Worm (Caenorhabditis elegans) whole organism, L3 larva: Measurements from ENCODE around the gene Y59H11AM.4.
A peak's percentile ranks its signal among the peaks of the same experiment; 100 is the strongest.

Experiments
- aly-2 ChIP-seq: fragments of 150-350 bp; optimal IDR thresholded peaks from 2 replicates; lab custom pipeline; 2014; ENCODE audit warnings: missing biosample characterization, missing genetic modification characterization
- ama-1 ChIP-seq: fragments of 150-350 bp; optimal IDR thresholded peaks from 2 replicates; lab custom pipeline; 2018
- egl-27 ChIP-seq: sonication (generic microtip); optimal IDR thresholded peaks from 4 replicates; lab custom pipeline; 2017; ENCODE audit warnings: missing biosample characterization, missing genetic modification reagents, missing genetic modification characterization
- elt-1 ChIP-seq: fragments of 150-350 bp; optimal IDR thresholded peaks from 2 replicates; lab custom pipeline; 2014; ENCODE audit warnings: missing biosample characterization, missing genetic modification characterization
- elt-2 ChIP-seq: sonication (generic microtip); optimal IDR thresholded peaks from 2 replicates; lab custom pipeline; 2016; ENCODE audit warnings: missing genetic modification reagents, mild to moderate bottlenecking, missing genetic modification characterization, missing compliant biosample characterization
- fkh-10 ChIP-seq: sonication (generic microtip); optimal IDR thresholded peaks from 2 replicates; lab custom pipeline; 2017; ENCODE audit warnings: missing biosample characterization, missing genetic modification reagents, missing genetic modification characterization
- fkh-2 ChIP-seq: fragments of 150-350 bp; optimal IDR thresholded peaks from 2 replicates; lab custom pipeline; 2014; ENCODE audit warnings: missing biosample characterization, missing genetic modification reagents, missing genetic modification characterization
- hmg-11 ChIP-seq: sonication (generic microtip); optimal IDR thresholded peaks from 2 replicates; lab custom pipeline; 2016; ENCODE audit warnings: missing genetic modification characterization, missing compliant biosample characterization
- lin-15B ChIP-seq: fragments of 150-350 bp; optimal IDR thresholded peaks from 2 replicates; lab custom pipeline; 2014; ENCODE audit warnings: missing biosample characterization, missing genetic modification characterization
- mml-1 ChIP-seq: fragments of 150-350 bp; sonication (generic microtip); optimal IDR thresholded peaks from 3 replicates; lab custom pipeline; 2014; ENCODE audit warnings: missing biosample characterization, missing genetic modification characterization
- nfya-1 ChIP-seq: sonication (generic microtip); optimal IDR thresholded peaks from 2 replicates; lab custom pipeline; 2017; ENCODE audit warnings: missing genetic modification characterization, mild to moderate bottlenecking, missing compliant biosample characterization, antibody characterized with exemption, moderate library complexity; ENCODE audit not compliant: insufficient read depth
- nhr-11 ChIP-seq: fragments of 150-350 bp; optimal IDR thresholded peaks from 2 replicates; lab custom pipeline; 2014; ENCODE audit warnings: missing biosample characterization, missing genetic modification characterization
- nhr-12 ChIP-seq: fragments of 150-350 bp; optimal IDR thresholded peaks from 2 replicates; lab custom pipeline; 2014; ENCODE audit warnings: missing biosample characterization, missing genetic modification characterization
- nhr-23 ChIP-seq: fragments of 150-350 bp; optimal IDR thresholded peaks from 2 replicates; lab custom pipeline; 2014; ENCODE audit warnings: missing biosample characterization, missing genetic modification reagents, missing genetic modification characterization
- nhr-25 ChIP-seq: sonication (generic microtip); optimal IDR thresholded peaks from 2 replicates; lab custom pipeline; 2017; ENCODE audit warnings: missing biosample characterization, missing genetic modification characterization
- nhr-28 ChIP-seq: fragments of 150-350 bp; optimal IDR thresholded peaks from 2 replicates; lab custom pipeline; 2014; ENCODE audit warnings: missing biosample characterization, missing genetic modification characterization
- nhr-43 ChIP-seq: sonication (generic microtip); optimal IDR thresholded peaks from 2 replicates; lab custom pipeline; 2016; ENCODE audit warnings: mild to moderate bottlenecking, missing genetic modification characterization, missing compliant biosample characterization; ENCODE audit not compliant: poor library complexity, severe bottlenecking
- nhr-67 ChIP-seq: fragments of 150-350 bp; optimal IDR thresholded peaks from 2 replicates; lab custom pipeline; 2014; ENCODE audit warnings: missing biosample characterization, missing genetic modification characterization
- nhr-77 ChIP-seq: fragments of 150-350 bp; optimal IDR thresholded peaks from 2 replicates; lab custom pipeline; 2014; ENCODE audit warnings: missing biosample characterization, missing genetic modification characterization
- pha-4 ChIP-seq: fragments of 150-350 bp; optimal IDR thresholded peaks from 2 replicates; lab custom pipeline; 2014; ENCODE audit warnings: missing biosample characterization, missing genetic modification reagents, missing genetic modification characterization
- pqm-1 ChIP-seq: fragments of 150-350 bp; optimal IDR thresholded peaks from 2 replicates; lab custom pipeline; 2017; ENCODE audit warnings: missing biosample characterization, missing genetic modification characterization, inconsistent platforms
- sea-2 ChIP-seq: fragments of 150-350 bp; sonication (generic microtip); optimal IDR thresholded peaks from 4 replicates; lab custom pipeline; 2014; ENCODE audit warnings: missing biosample characterization, missing genetic modification reagents, missing genetic modification characterization
- skn-1 ChIP-seq: fragments of 150-350 bp; optimal IDR thresholded peaks from 2 replicates; lab custom pipeline; 2014; ENCODE audit warnings: missing biosample characterization, missing genetic modification characterization
- snpc-4 ChIP-seq: fragments of 150-350 bp; optimal IDR thresholded peaks from 2 replicates; lab custom pipeline; 2014; ENCODE audit warnings: missing biosample characterization, missing genetic modification characterization
- tbx-2 ChIP-seq: sonication (generic microtip); optimal IDR thresholded peaks from 2 replicates; lab custom pipeline; 2016; ENCODE audit warnings: mild to moderate bottlenecking, missing genetic modification characterization, missing compliant biosample characterization
- unc-39 ChIP-seq: sonication (generic microtip); optimal IDR thresholded peaks from 4 replicates; lab custom pipeline; 2017; ENCODE audit warnings: missing biosample characterization, missing genetic modification characterization
- ztf-11 ChIP-seq: fragments of 150-350 bp; optimal IDR thresholded peaks from 2 replicates; lab custom pipeline; 2014; ENCODE audit warnings: missing biosample characterization, missing genetic modification characterization
- ztf-4 ChIP-seq: fragments of 150-350 bp; optimal IDR thresholded peaks from 2 replicates; lab custom pipeline; 2014; ENCODE audit warnings: missing biosample characterization, missing genetic modification characterization

The Y59H11AM.4 gene

ce11 chrIV:8608934-8609333 is 38.8 kb upstream of the Y59H11AM.4 start, which contains the start of gene F42A9.6:
TSS of gene F42A9.6 (plus strand) at chrIV:8609234.
- TF ChIP-seq lin-15B (no peak), sea-2 (GFP tag; lab: Kevin White, UChicago) (no peak), hmg-11 (tag; lab: Kevin White, UChicago) (no peak), fkh-10 (no peak), ztf-4 (tag; lab: Kevin White, UChicago) (no peak)

- TF ChIP-seq elt-1 (tag; lab: Kevin White, UChicago) (peak; percentile 63), nhr-12 (tag; lab: Kevin White, UChicago) (no peak)
These were observed 38.1 kb upstream of the Y59H11AM.4 start for ce11 chrIV:8608204-8608603.

ce11 chrIV:8605217-8605616 is 35.1 kb upstream of the Y59H11AM.4 start:
- TF ChIP-seq nhr-77 = no peak
- TF ChIP-seq nhr-11 (tag; lab: Kevin White, UChicago) = peak; percentile 53
- no peak for TF ChIP-seq tbx-2 (tag; lab: Kevin White, UChicago)
- no peak for TF ChIP-seq ztf-4 (tag; lab: Kevin White, UChicago)
- TF ChIP-seq pha-4 (tag; lab: Kevin White, UChicago) = no peak

ce11 chrIV:8602877-8603276 is 32.7 kb upstream of the Y59H11AM.4 start, which contains the start of gene Y59H11AR.10:
TSS of gene Y59H11AR.10 (plus strand) at chrIV:8603177.
- TF ChIP-seq nhr-25 (tag; lab: Kevin White, UChicago) = no peak
- no peak for TF ChIP-seq ztf-11 (tag; lab: Kevin White, UChicago)
- TF ChIP-seq hmg-11 (tag; lab: Kevin White, UChicago) = no peak
- TF ChIP-seq skn-1 (tag; lab: Kevin White, UChicago) = no peak
- TF ChIP-seq fkh-2 (tag; lab: Kevin White, UChicago) = no peak
- no peak for TF ChIP-seq ama-1
- no peak for TF ChIP-seq nhr-43 (tag; lab: Kevin White, UChicago)
- no peak for TF ChIP-seq nhr-28 (tag; lab: Kevin White, UChicago)
- TF ChIP-seq ztf-4 (tag; lab: Kevin White, UChicago) = no peak

- TF ChIP-seq pqm-1 (tag; lab: Kevin White, UChicago) (no peak), ama-1 (no peak), ztf-4 (tag; lab: Kevin White, UChicago) (no peak), nhr-43 (tag; lab: Kevin White, UChicago) (no peak), egl-27 (tag; lab: Kevin White, UChicago) (no peak), fkh-2 (tag; lab: Kevin White, UChicago) (no peak), nhr-67 (tag; lab: Kevin White, UChicago) (no peak), ztf-11 (tag; lab: Kevin White, UChicago) (no peak), hmg-11 (tag; lab: Kevin White, UChicago) (no peak), snpc-4 (tag; lab: Kevin White, UChicago) (no peak), aly-2 (tag; lab: Kevin White, UChicago) (no peak), nhr-77 (no peak), tbx-2 (tag; lab: Kevin White, UChicago) (no peak), unc-39 (tag; lab: Kevin White, UChicago) (no peak), elt-2 (tag; lab: Kevin White, UChicago) (no peak), fkh-10 (no peak), mml-1 (tag; lab: Kevin White, UChicago) (no peak)
- TF ChIP-seq, all 47 proteins: peak for 0
These were observed 30.7 kb upstream of the Y59H11AM.4 start, which contains the start of gene Y59H11AR.4 for ce11 chrIV:8600712-8601330. TSS of gene Y59H11AR.4 (minus strand) at chrIV:8600762.

- TF ChIP-seq skn-1 (tag; lab: Kevin White, UChicago) (no peak), nhr-23 (tag; lab: Kevin White, UChicago) (peak; percentile 39), hmg-11 (tag; lab: Kevin White, UChicago) (peak; percentile 51), pha-4 (tag; lab: Kevin White, UChicago) (peak; percentile 32), nfya-1 (tag; lab: Kevin White, UChicago) (peak; percentile 57)
These were observed 27.4 kb upstream of the Y59H11AM.4 start for ce11 chrIV:8597504-8597903.
